Worm (Caenorhabditis elegans) whole organism, L3 larva: ENCODE results near the gene let-92.

Experiments used
- R02D3.7 ChIP-seq: fragments of 150-350 bp; optimal IDR thresholded peaks from 2 replicates; lab custom pipeline; 2014; ENCODE audit warnings: missing biosample characterization, missing genetic modification characterization
- ZK546.5 ChIP-seq: sonication (generic microtip); optimal IDR thresholded peaks from 2 replicates; lab custom pipeline; 2017; ENCODE audit warnings: missing biosample characterization, missing genetic modification characterization
- ama-1 ChIP-seq: fragments of 150-350 bp; optimal IDR thresholded peaks from 2 replicates; lab custom pipeline; 2018
- ceh-28 ChIP-seq: fragments of 150-350 bp; optimal IDR thresholded peaks from 2 replicates; lab custom pipeline; 2014; ENCODE audit warnings: missing biosample characterization, missing genetic modification reagents, missing genetic modification characterization
- ceh-82 ChIP-seq: fragments of 150-350 bp; optimal IDR thresholded peaks from 2 replicates; lab custom pipeline; 2014; ENCODE audit warnings: missing biosample characterization, missing genetic modification characterization
- ceh-9 ChIP-seq: sonication (generic microtip); optimal IDR thresholded peaks from 2 replicates; lab custom pipeline; 2018; ENCODE audit warnings: missing biosample characterization, missing genetic modification characterization
- daf-12 ChIP-seq: fragments of 150-350 bp; optimal IDR thresholded peaks from 2 replicates; lab custom pipeline; 2014; ENCODE audit warnings: missing biosample characterization, missing genetic modification reagents, missing genetic modification characterization
- egl-27 ChIP-seq: sonication (generic microtip); optimal IDR thresholded peaks from 4 replicates; lab custom pipeline; 2017; ENCODE audit warnings: missing biosample characterization, missing genetic modification reagents, missing genetic modification characterization
- elt-1 ChIP-seq: fragments of 150-350 bp; optimal IDR thresholded peaks from 2 replicates; lab custom pipeline; 2014; ENCODE audit warnings: missing biosample characterization, missing genetic modification characterization
- elt-2 ChIP-seq: sonication (generic microtip); optimal IDR thresholded peaks from 2 replicates; lab custom pipeline; 2016; ENCODE audit warnings: missing genetic modification reagents, mild to moderate bottlenecking, missing genetic modification characterization, missing compliant biosample characterization
- eor-1 ChIP-seq, 2 experiments: fragments of 150-350 bp; optimal IDR thresholded peaks; 2 replicates each; lab custom pipeline; 2014 to 2018; ENCODE audit warnings: missing biosample characterization in 2 of 2, missing genetic modification characterization in 2 of 2
- fkh-10 ChIP-seq: sonication (generic microtip); optimal IDR thresholded peaks from 2 replicates; lab custom pipeline; 2017; ENCODE audit warnings: missing biosample characterization, missing genetic modification reagents, missing genetic modification characterization
- fkh-2 ChIP-seq: fragments of 150-350 bp; optimal IDR thresholded peaks from 2 replicates; lab custom pipeline; 2014; ENCODE audit warnings: missing biosample characterization, missing genetic modification reagents, missing genetic modification characterization
- hmg-11 ChIP-seq: sonication (generic microtip); optimal IDR thresholded peaks from 2 replicates; lab custom pipeline; 2016; ENCODE audit warnings: missing genetic modification characterization, missing compliant biosample characterization
- jun-1 ChIP-seq: fragments of 150-350 bp; optimal IDR thresholded peaks from 2 replicates; lab custom pipeline; 2014; ENCODE audit warnings: missing biosample characterization, missing genetic modification reagents, missing genetic modification characterization
- lin-15B ChIP-seq: fragments of 150-350 bp; optimal IDR thresholded peaks from 2 replicates; lab custom pipeline; 2014; ENCODE audit warnings: missing biosample characterization, missing genetic modification characterization
- lin-39 ChIP-seq: fragments of 150-350 bp; optimal IDR thresholded peaks from 2 replicates; lab custom pipeline; 2018; ENCODE audit warnings: missing biosample characterization, missing genetic modification reagents, missing genetic modification characterization
- nfya-1 ChIP-seq: sonication (generic microtip); optimal IDR thresholded peaks from 2 replicates; lab custom pipeline; 2017; ENCODE audit warnings: missing genetic modification characterization, mild to moderate bottlenecking, missing compliant biosample characterization, antibody characterized with exemption, moderate library complexity; ENCODE audit not compliant: insufficient read depth
- nhr-11 ChIP-seq: fragments of 150-350 bp; optimal IDR thresholded peaks from 2 replicates; lab custom pipeline; 2014; ENCODE audit warnings: missing biosample characterization, missing genetic modification characterization
- nhr-12 ChIP-seq: fragments of 150-350 bp; optimal IDR thresholded peaks from 2 replicates; lab custom pipeline; 2014; ENCODE audit warnings: missing biosample characterization, missing genetic modification characterization
- nhr-23 ChIP-seq: fragments of 150-350 bp; optimal IDR thresholded peaks from 2 replicates; lab custom pipeline; 2014; ENCODE audit warnings: missing biosample characterization, missing genetic modification reagents, missing genetic modification characterization
- nhr-237 ChIP-seq: fragments of 150-350 bp; optimal IDR thresholded peaks from 2 replicates; lab custom pipeline; 2014; ENCODE audit warnings: missing biosample characterization, missing genetic modification characterization
- nhr-25 ChIP-seq: sonication (generic microtip); optimal IDR thresholded peaks from 2 replicates; lab custom pipeline; 2017; ENCODE audit warnings: missing biosample characterization, missing genetic modification characterization
- nhr-43 ChIP-seq: sonication (generic microtip); optimal IDR thresholded peaks from 2 replicates; lab custom pipeline; 2016; ENCODE audit warnings: mild to moderate bottlenecking, missing genetic modification characterization, missing compliant biosample characterization; ENCODE audit not compliant: poor library complexity, severe bottlenecking
- nhr-67 ChIP-seq: fragments of 150-350 bp; optimal IDR thresholded peaks from 2 replicates; lab custom pipeline; 2014; ENCODE audit warnings: missing biosample characterization, missing genetic modification characterization
- nhr-77 ChIP-seq: fragments of 150-350 bp; optimal IDR thresholded peaks from 2 replicates; lab custom pipeline; 2014; ENCODE audit warnings: missing biosample characterization, missing genetic modification characterization
- pha-4 ChIP-seq: fragments of 150-350 bp; optimal IDR thresholded peaks from 2 replicates; lab custom pipeline; 2014; ENCODE audit warnings: missing biosample characterization, missing genetic modification reagents, missing genetic modification characterization
- pqm-1 ChIP-seq: fragments of 150-350 bp; optimal IDR thresholded peaks from 2 replicates; lab custom pipeline; 2017; ENCODE audit warnings: missing biosample characterization, missing genetic modification characterization, inconsistent platforms
- skn-1 ChIP-seq: fragments of 150-350 bp; optimal IDR thresholded peaks from 2 replicates; lab custom pipeline; 2014; ENCODE audit warnings: missing biosample characterization, missing genetic modification characterization
- snpc-4 ChIP-seq: fragments of 150-350 bp; optimal IDR thresholded peaks from 2 replicates; lab custom pipeline; 2014; ENCODE audit warnings: missing biosample characterization, missing genetic modification characterization
- zag-1 ChIP-seq: fragments of 150-350 bp; optimal IDR thresholded peaks from 2 replicates; lab custom pipeline; 2014; ENCODE audit warnings: missing biosample characterization, missing genetic modification characterization
- ztf-4 ChIP-seq: fragments of 150-350 bp; optimal IDR thresholded peaks from 2 replicates; lab custom pipeline; 2014; ENCODE audit warnings: missing biosample characterization, missing genetic modification characterization

The let-92 gene

ce11 chrIV:11871083-11871482, 12.8 kb downstream of the let-92 start:
- TF ChIP-seq lin-39 (tag; lab: Kevin White, UChicago) (peak; percentile 31), elt-2 (tag; lab: Kevin White, UChicago) (no peak), snpc-4 (tag; lab: Kevin White, UChicago) (peak; percentile 10), nfya-1 (tag; lab: Kevin White, UChicago) (peak; percentile 69), lin-15B (peak; percentile 25), fkh-10 (GFP tag; lab: Kevin White, UChicago) (peak; percentile 16)

- TF ChIP-seq hmg-11: no peak
- no peak for TF ChIP-seq R02D3.7 (tag; lab: Kevin White, UChicago)
- no peak for TF ChIP-seq nhr-43 (tag; lab: Kevin White, UChicago)
- no peak for TF ChIP-seq eor-1 (tag; optimal IDR thresholded peaks at IDR 0.05; lab: Kevin White, UChicago)
- TF ChIP-seq nhr-11 (tag; lab: Kevin White, UChicago): no peak
- TF ChIP-seq skn-1: no peak
- TF ChIP-seq zag-1 (tag; lab: Kevin White, UChicago): no peak
- no peak for TF ChIP-seq daf-12 (tag; lab: Kevin White, UChicago)
- no peak for TF ChIP-seq fkh-2 (tag; lab: Kevin White, UChicago)
- no peak for TF ChIP-seq ceh-28 (tag; lab: Kevin White, UChicago)
- no peak for TF ChIP-seq nhr-237 (tag; lab: Kevin White, UChicago)
- TF ChIP-seq nhr-77 (tag; lab: Kevin White, UChicago): no peak
- no peak for TF ChIP-seq ceh-9 (tag; lab: Kevin White, UChicago)
Measured at ce11 chrIV:11871898-11872297, 13.7 kb downstream of the let-92 start.

ce11 chrIV:11877674-11878073, 19.4 kb downstream of the let-92 start, which contains the start of gene pph-2:
Gene pph-2, minus strand, starts transcription at chrIV:11877774.
- no peak for TF ChIP-seq fkh-10 (GFP tag; lab: Kevin White, UChicago)
- no peak for TF ChIP-seq zag-1 (tag; lab: Kevin White, UChicago)
- TF ChIP-seq nhr-77 (tag; lab: Kevin White, UChicago): no peak
- no peak for TF ChIP-seq pqm-1 (tag; lab: Kevin White, UChicago)
- no peak for TF ChIP-seq hmg-11

ce11 chrIV:11878249-11878648, 20.0 kb downstream of the let-92 start, which contains the start of gene cutl-27:
Gene cutl-27, plus strand, starts transcription at chrIV:11878549.
- TF ChIP-seq eor-1 (tag; optimal IDR thresholded peaks at IDR 0.05; lab: Kevin White, UChicago) (no peak), nhr-12 (tag; lab: Kevin White, UChicago) (no peak), nhr-25 (no peak), nfya-1 (tag; lab: Kevin White, UChicago) (no peak), lin-15B (no peak), jun-1 (no peak), nhr-11 (tag; lab: Kevin White, UChicago) (no peak), ama-1 (lab: Kevin White, UChicago) (no peak), nhr-67 (tag; lab: Kevin White, UChicago) (no peak), ceh-9 (tag; lab: Kevin White, UChicago) (no peak)
- TF ChIP-seq, all 47 proteins: peak for 0

ce11 chrIV:11882534-11882933, 24.3 kb downstream of the let-92 start:
- TF ChIP-seq elt-1 (tag; lab: Kevin White, UChicago) (peak; percentile 77), pha-4 (no peak), pqm-1 (tag; lab: Kevin White, UChicago) (no peak), ZK546.5 (tag; lab: Kevin White, UChicago) (no peak), nhr-23 (tag; lab: Kevin White, UChicago) (peak; percentile 71), fkh-10 (GFP tag; lab: Kevin White, UChicago) (no peak)

ce11 chrIV:11883478-11883877, 25.2 kb downstream of the let-92 start:
- TF ChIP-seq ceh-82: no peak
- peak; percentile 45 for TF ChIP-seq nhr-43 (tag; lab: Kevin White, UChicago)
- no peak for TF ChIP-seq ztf-4
- peak; percentile 92 for TF ChIP-seq nhr-23 (tag; lab: Kevin White, UChicago)
- no peak for TF ChIP-seq egl-27 (tag; lab: Kevin White, UChicago)
- TF ChIP-seq nhr-25: peak; percentile 44
- no peak for TF ChIP-seq ama-1 (lab: Kevin White, UChicago)
